Worm (Caenorhabditis elegans): ENCODE data around the gene penr-1.

Gene penr-1

DNA sequence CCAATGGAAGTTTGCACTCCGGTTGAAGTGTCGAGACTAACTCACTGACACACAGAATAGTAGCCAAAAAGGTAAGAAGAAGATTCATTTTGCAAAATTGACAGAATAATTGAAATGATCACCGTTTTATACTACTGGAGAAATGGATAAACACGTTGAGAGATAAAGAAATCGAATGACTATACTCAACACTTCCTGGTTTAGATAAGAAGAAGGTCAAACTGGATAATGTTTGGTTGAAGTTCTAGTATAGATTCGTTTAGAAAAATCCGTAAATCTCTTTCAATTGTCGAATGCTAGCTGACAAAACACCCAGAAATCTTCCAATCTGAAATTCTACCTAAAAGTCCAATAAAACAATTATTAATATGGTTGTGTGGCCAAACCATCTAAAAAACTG lies 18.0 kb downstream of the penr-1 start, which contains the start of gene Y49G5A.1:
TSS of gene Y49G5A.1 (minus strand) at position 101 of the 400 bp plus-strand sequence.
- TF ChIP-seq tbx-37 (GFP tag; conservative IDR thresholded peaks at IDR 0.05) (no peak), flt-1 (GFP tag; IDR thresholded peaks at IDR 0.05) (no peak), ceh-13 (GFP tag; optimal IDR thresholded peaks at IDR 0.05) (no peak)

ce11 chrV:5288676-5289075 lies 19.4 kb downstream of the penr-1 start:
- TF ChIP-seq F13C5.2 (tag; optimal IDR thresholded peaks at IDR 0.05) (no peak), hmg-4 (GFP tag; optimal IDR thresholded peaks at IDR 0.05) (no peak), hmbx-1 (tag; optimal IDR thresholded peaks at IDR 0.05) (no peak), scrt-1 (GFP tag; IDR thresholded peaks at IDR 0.05) (no peak), sea-1 (GFP tag; conservative IDR thresholded peaks at IDR 0.05) (no peak), ets-7 (tag; optimal IDR thresholded peaks at IDR 0.05) (no peak), flt-1 (GFP tag; IDR thresholded peaks at IDR 0.05) (no peak)

ce11 chrV:5295940-5296339 lies 26.7 kb downstream of the penr-1 start:
- no peak for TF ChIP-seq aly-1 (tag; optimal IDR thresholded peaks at IDR 0.05)
- no peak for TF ChIP-seq ama-1 (optimal IDR thresholded peaks at IDR 0.05)
- TF ChIP-seq scrt-1 (GFP tag; IDR thresholded peaks at IDR 0.05), result no peak

DNA sequence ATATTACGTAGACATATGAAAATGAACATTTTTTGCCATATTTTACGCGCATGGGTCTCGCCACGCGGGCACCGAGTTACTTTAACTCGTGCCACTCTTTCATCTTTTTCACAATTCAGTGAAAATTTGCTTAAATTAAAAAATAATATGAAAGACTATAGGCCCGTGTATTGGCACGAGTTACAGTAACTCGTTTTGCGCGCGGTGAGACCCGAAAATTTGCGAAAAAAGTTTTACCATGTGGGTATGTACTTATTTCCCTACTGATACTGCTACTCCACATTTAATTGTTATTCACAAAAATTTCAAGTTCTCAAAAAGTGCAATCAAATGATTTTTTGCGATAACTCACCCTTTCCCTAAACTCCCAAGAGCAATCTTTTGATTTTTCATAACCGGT lies 28.5 kb downstream of the penr-1 start:
- no peak for TF ChIP-seq scrt-1 (GFP tag; IDR thresholded peaks at IDR 0.05)
- no peak for TF ChIP-seq B0310.2 (tag; optimal IDR thresholded peaks at IDR 0.05)

- TF ChIP-seq hmbx-1 (tag; optimal IDR thresholded peaks at IDR 0.05), result no peak
- TF ChIP-seq scrt-1 (GFP tag; IDR thresholded peaks at IDR 0.05), result no peak
- no peak for TF ChIP-seq tbx-11 (GFP tag; IDR thresholded peaks at IDR 0.05)
- no peak for TF ChIP-seq ceh-36 (tag; optimal IDR thresholded peaks at IDR 0.05)
- no peak for TF ChIP-seq sea-1 (GFP tag; conservative IDR thresholded peaks at IDR 0.05)
- no peak for TF ChIP-seq flt-1 (GFP tag; IDR thresholded peaks at IDR 0.05)
- no peak for TF ChIP-seq hmg-4 (GFP tag; optimal IDR thresholded peaks at IDR 0.05)
- no peak for TF ChIP-seq pes-1 (GFP tag; IDR thresholded peaks at IDR 0.05)
- no peak for TF ChIP-seq hnd-1 (tag; optimal IDR thresholded peaks at IDR 0.05)
Measured at ce11 chrV:5301226-5301625, 31.9 kb downstream of the penr-1 start.

- TF ChIP-seq ets-7 (tag; optimal IDR thresholded peaks at IDR 0.05), result no peak
- TF ChIP-seq B0310.2 (tag; optimal IDR thresholded peaks at IDR 0.05), result no peak
- TF ChIP-seq hmbx-1 (tag; optimal IDR thresholded peaks at IDR 0.05), result no peak
- no peak for TF ChIP-seq ama-1 (optimal IDR thresholded peaks at IDR 0.05)
- no peak for TF ChIP-seq tbx-11 (GFP tag; IDR thresholded peaks at IDR 0.05)
- no peak for TF ChIP-seq aly-1 (tag; optimal IDR thresholded peaks at IDR 0.05)
- no peak for TF ChIP-seq ceh-13 (GFP tag; optimal IDR thresholded peaks at IDR 0.05)
- TF ChIP-seq ceh-36 (tag; optimal IDR thresholded peaks at IDR 0.05), result no peak
- no peak for TF ChIP-seq scrt-1 (GFP tag; IDR thresholded peaks at IDR 0.05)
- no peak for TF ChIP-seq sea-1 (GFP tag; conservative IDR thresholded peaks at IDR 0.05)
- TF ChIP-seq F13C5.2 (tag; optimal IDR thresholded peaks at IDR 0.05), result no peak
Measured at ce11 chrV:5303389-5303788, 34.1 kb downstream of the penr-1 start, which contains the start of gene ncx-2. Gene ncx-2, plus strand, starts transcription at chrV:5303689.

DNA sequence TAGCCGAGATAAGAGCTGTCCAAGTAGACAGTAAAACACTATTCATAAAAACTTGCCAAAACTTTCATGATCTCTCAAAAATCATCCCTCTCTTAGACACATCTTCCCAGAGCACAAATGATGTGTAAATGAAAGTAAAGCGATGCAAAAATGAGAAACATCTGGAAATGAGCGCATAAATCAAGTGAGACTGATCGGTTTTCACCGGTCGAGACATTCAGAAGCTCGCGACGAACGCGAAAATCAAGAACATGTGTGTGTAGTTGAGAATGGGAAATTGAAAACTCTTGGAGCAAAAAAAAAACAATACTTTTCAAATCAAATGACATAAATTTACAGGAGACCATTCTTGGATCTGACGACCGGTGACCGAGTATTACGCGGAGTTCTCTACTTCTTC lies 35.1 kb downstream of the penr-1 start:
- no peak for TF ChIP-seq sea-1 (GFP tag; conservative IDR thresholded peaks at IDR 0.05)
- TF ChIP-seq hnd-1 (tag; optimal IDR thresholded peaks at IDR 0.05), result no peak
- TF ChIP-seq aly-1 (tag; optimal IDR thresholded peaks at IDR 0.05), result no peak
- no peak for TF ChIP-seq flt-1 (GFP tag; IDR thresholded peaks at IDR 0.05)
- no peak for TF ChIP-seq tbx-37 (GFP tag; conservative IDR thresholded peaks at IDR 0.05)
- no peak for TF ChIP-seq scrt-1 (GFP tag; IDR thresholded peaks at IDR 0.05)
- TF ChIP-seq ama-1 (optimal IDR thresholded peaks at IDR 0.05), result no peak
- no peak for TF ChIP-seq hmbx-1 (tag; optimal IDR thresholded peaks at IDR 0.05)
- no peak for TF ChIP-seq hmg-4 (GFP tag; optimal IDR thresholded peaks at IDR 0.05)
- TF ChIP-seq F13C5.2 (tag; optimal IDR thresholded peaks at IDR 0.05), result no peak
- TF ChIP-seq ceh-36 (tag; optimal IDR thresholded peaks at IDR 0.05), result no peak
- TF ChIP-seq B0310.2 (tag; optimal IDR thresholded peaks at IDR 0.05), result no peak
- TF ChIP-seq ceh-13 (GFP tag; optimal IDR thresholded peaks at IDR 0.05), result no peak
- no peak for TF ChIP-seq tbx-11 (GFP tag; IDR thresholded peaks at IDR 0.05)
- TF ChIP-seq pes-1 (GFP tag; IDR thresholded peaks at IDR 0.05), result no peak
- TF ChIP-seq ets-7 (tag; optimal IDR thresholded peaks at IDR 0.05), result no peak
- no peak for TF ChIP-seq tra-4 (tag; optimal IDR thresholded peaks at IDR 0.05)

- TF ChIP-seq scrt-1 (GFP tag; IDR thresholded peaks at IDR 0.05) (no peak), tbx-11 (GFP tag; IDR thresholded peaks at IDR 0.05) (no peak), ceh-13 (GFP tag; optimal IDR thresholded peaks at IDR 0.05) (no peak), B0310.2 (tag; optimal IDR thresholded peaks at IDR 0.05) (no peak), ceh-36 (tag; optimal IDR thresholded peaks at IDR 0.05) (no peak), ama-1 (optimal IDR thresholded peaks at IDR 0.05) (no peak), pes-1 (GFP tag; IDR thresholded peaks at IDR 0.05) (no peak), tra-4 (tag; optimal IDR thresholded peaks at IDR 0.05) (no peak), hmg-4 (GFP tag; optimal IDR thresholded peaks at IDR 0.05) (no peak), hmbx-1 (tag; optimal IDR thresholded peaks at IDR 0.05) (no peak), sea-1 (GFP tag; conservative IDR thresholded peaks at IDR 0.05) (no peak), tbx-37 (GFP tag; conservative IDR thresholded peaks at IDR 0.05) (no peak), hnd-1 (tag; optimal IDR thresholded peaks at IDR 0.05) (no peak), flt-1 (GFP tag; IDR thresholded peaks at IDR 0.05) (no peak), ets-7 (tag; optimal IDR thresholded peaks at IDR 0.05) (no peak), aly-1 (tag; optimal IDR thresholded peaks at IDR 0.05) (no peak), F13C5.2 (tag; optimal IDR thresholded peaks at IDR 0.05) (no peak)
Measured at ce11 chrV:5311635-5312034, 42.4 kb downstream of the penr-1 start, which contains the start of gene C10G8.4. Gene C10G8.4, plus strand, starts transcription at chrV:5311935.

ce11 chrV:5312453-5312852 lies 43.2 kb downstream of the penr-1 start, which contains the start of gene C10G8.3:
Gene C10G8.3, plus strand, starts transcription at chrV:5312753.
- no peak for TF ChIP-seq tra-4 (tag; optimal IDR thresholded peaks at IDR 0.05)
- no peak for TF ChIP-seq flt-1 (GFP tag; IDR thresholded peaks at IDR 0.05)
- TF ChIP-seq aly-1 (tag; optimal IDR thresholded peaks at IDR 0.05), result no peak
- TF ChIP-seq ama-1 (optimal IDR thresholded peaks at IDR 0.05), result no peak
- no peak for TF ChIP-seq hnd-1 (tag; optimal IDR thresholded peaks at IDR 0.05)
- TF ChIP-seq B0310.2 (tag; optimal IDR thresholded peaks at IDR 0.05), result no peak
- no peak for TF ChIP-seq F13C5.2 (tag; optimal IDR thresholded peaks at IDR 0.05)
- no peak for TF ChIP-seq pes-1 (GFP tag; IDR thresholded peaks at IDR 0.05)
- no peak for TF ChIP-seq sea-1 (GFP tag; conservative IDR thresholded peaks at IDR 0.05)
- TF ChIP-seq ets-7 (tag; optimal IDR thresholded peaks at IDR 0.05), result no peak
- TF ChIP-seq hmbx-1 (tag; optimal IDR thresholded peaks at IDR 0.05), result no peak
- no peak for TF ChIP-seq scrt-1 (GFP tag; IDR thresholded peaks at IDR 0.05)
- TF ChIP-seq ceh-36 (tag; optimal IDR thresholded peaks at IDR 0.05), result no peak
- TF ChIP-seq tbx-11 (GFP tag; IDR thresholded peaks at IDR 0.05), result no peak
- no peak for TF ChIP-seq tbx-37 (GFP tag; conservative IDR thresholded peaks at IDR 0.05)
- TF ChIP-seq ceh-13 (GFP tag; optimal IDR thresholded peaks at IDR 0.05), result no peak
- TF ChIP-seq hmg-4 (GFP tag; optimal IDR thresholded peaks at IDR 0.05), result no peak

Data from whole organism, early embryonic.